Fruit fly (Drosophila melanogaster) whole organism, adult: ENCODE data around the gene ssp5.

Experiments used
- CG11617 ChIP-seq: fragments of 200-800 bp; sonication (Bioruptor generic); optimal IDR thresholded peaks from 2 replicates; lab custom pipeline; 2017; ENCODE audit warnings: mild to moderate bottlenecking, missing biosample characterization, missing genetic modification reagents, missing genetic modification characterization
- CG1620 ChIP-seq: fragments of 200-800 bp; sonication (Bioruptor generic); optimal IDR thresholded peaks from 2 replicates; lab custom pipeline; 2016; ENCODE audit warnings: missing biosample characterization, missing genetic modification characterization
- CG33017 ChIP-seq: fragments of 200-800 bp; sonication (Bioruptor generic); optimal IDR thresholded peaks from 2 replicates; lab custom pipeline; 2018; ENCODE audit warnings: missing biosample characterization, mild to moderate bottlenecking, missing genetic modification characterization, moderate library complexity
- Crg-1 ChIP-seq: fragments of 200-800 bp; sonication (Bioruptor generic); optimal IDR thresholded peaks from 2 replicates; lab custom pipeline; 2016; ENCODE audit warnings: missing biosample characterization, missing genetic modification characterization
- Hr96 ChIP-seq: fragments of 200-800 bp; sonication (Bioruptor generic); optimal IDR thresholded peaks from 2 replicates; lab custom pipeline; 2016; ENCODE audit warnings: missing biosample characterization, missing genetic modification characterization
- cnc ChIP-seq, 2 experiments: fragments of >200 bp; optimal IDR thresholded peaks; 2 replicates each; lab custom pipeline; 2017

DNA sequence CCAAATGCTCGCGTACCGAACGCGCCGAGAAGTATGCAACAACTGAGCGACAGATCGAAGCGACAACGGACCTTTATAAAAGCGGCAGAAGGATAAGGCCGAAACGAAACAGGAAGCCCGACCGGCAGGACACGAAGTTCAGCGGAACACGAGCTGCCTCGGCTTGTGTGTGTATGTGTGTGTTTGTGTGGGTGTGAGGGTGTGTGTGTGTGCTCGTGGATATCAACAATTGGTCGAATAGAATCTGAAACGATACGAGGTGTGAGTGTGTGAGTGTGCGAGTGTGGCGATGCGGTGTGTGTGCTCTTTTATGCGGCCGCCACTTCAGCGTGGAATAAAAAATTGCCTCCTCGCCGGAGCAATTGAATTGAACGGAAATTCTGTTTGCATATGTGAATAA is 27.5 kb upstream of the ssp5 start, which contains the start of gene Tk:
- TF ChIP-seq cnc (optimal IDR thresholded peaks at IDR 0.05; lab: Kevin White, UChicago) (no peak), Hr96 (GFP tag; lab: Kevin White, UChicago) (no peak), CG33017 (tag; lab: Kevin White, UChicago) (no peak), CG1620 (no peak), CG11617 (GFP tag; lab: Kevin White, UChicago) (no peak), Crg-1 (GFP tag; lab: Kevin White, UChicago) (no peak)
